Worm (Caenorhabditis elegans) whole organism, L4/young adult: ENCODE measurements around the gene atgp-2.

Source experiments
- W03F9.2 ChIP-seq: fragments of 150-350 bp; optimal IDR thresholded peaks from 2 replicates; lab custom pipeline; 2014; ENCODE audit warnings: missing biosample characterization, missing genetic modification characterization
- dao-5 ChIP-seq: sonication (generic microtip); optimal IDR thresholded peaks from 2 replicates; lab custom pipeline; 2016; ENCODE audit warnings: missing genotype, missing genetic modification characterization, moderate library complexity, missing compliant biosample characterization
- him-1 ChIP-seq: sonication (generic microtip); optimal IDR thresholded peaks from 2 replicates; lab custom pipeline; 2016; ENCODE audit warnings: missing genotype, missing genetic modification reagents, missing genetic modification characterization, missing compliant biosample characterization

DNA sequence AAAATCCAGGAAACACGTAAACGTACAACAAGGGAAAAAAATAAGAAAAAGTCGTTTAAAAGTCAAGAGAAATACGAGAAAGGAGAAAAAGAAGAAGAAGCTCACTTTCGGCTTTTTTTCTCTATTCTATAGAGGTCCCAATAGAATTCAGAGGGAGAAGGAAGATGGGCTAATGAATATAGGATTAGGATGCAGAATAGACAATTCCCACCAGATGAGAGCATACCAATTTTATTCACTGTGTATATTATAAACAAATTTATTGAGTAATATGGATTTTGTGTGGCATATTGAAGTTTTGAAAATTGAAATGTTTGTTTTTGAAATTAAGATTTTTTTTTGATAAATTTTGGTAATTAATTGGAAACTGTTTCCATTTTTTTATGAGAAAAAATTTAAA lies 582 bp upstream of the atgp-2 start:
- TF ChIP-seq him-1 (no peak), W03F9.2 (tag; lab: Kevin White, UChicago) (no peak), dao-5 (tag; lab: Kevin White, UChicago) (no peak)
